Worm (Caenorhabditis elegans): ENCODE results near the gene F41B5.1.

DNA sequence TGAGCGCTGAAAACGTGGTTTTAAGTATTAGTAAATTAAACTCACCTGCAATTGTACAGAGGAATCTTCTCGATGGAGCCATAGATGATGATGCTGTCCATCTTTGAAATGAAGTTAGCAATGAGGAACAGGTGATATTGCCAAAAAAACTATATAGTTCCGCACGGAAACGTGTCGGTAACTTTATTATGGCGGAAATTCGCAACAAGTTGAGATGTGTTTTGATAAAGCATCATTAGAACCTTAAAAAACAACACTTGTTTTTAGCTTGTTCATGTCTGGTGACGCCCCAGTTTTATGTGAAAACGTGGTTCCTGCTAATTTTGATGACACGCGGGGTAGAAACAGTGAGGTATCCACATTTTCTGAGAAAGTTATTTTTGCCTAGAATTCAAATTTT, 49.2 kb upstream of the F41B5.1 start, which contains the start of gene srt-40:
- TF ChIP-seq pax-1 (tag; optimal IDR thresholded peaks at IDR 0.05): no peak
- no peak for TF ChIP-seq dmd-4 (tag; optimal IDR thresholded peaks at IDR 0.05; ENCODE audit: borderline replicate concordance)
- TF ChIP-seq ets-4 (tag; optimal IDR thresholded peaks at IDR 0.05): no peak
- no peak for TF ChIP-seq pqm-1 (tag; optimal IDR thresholded peaks at IDR 0.05)
- no peak for TF ChIP-seq gmeb-2 (tag; optimal IDR thresholded peaks at IDR 0.05)
- no peak for TF ChIP-seq ama-1 (optimal IDR thresholded peaks at IDR 0.05)
- TF ChIP-seq elt-2 (tag; optimal IDR thresholded peaks at IDR 0.05): no peak
- no peak for TF ChIP-seq unc-86 (tag; optimal IDR thresholded peaks at IDR 0.05)
